Worm (Caenorhabditis elegans) whole organism, L3 larva: ENCODE results near the gene T03E6.8.

Experiments used
- R02D3.7 ChIP-seq: fragments of 150-350 bp; optimal IDR thresholded peaks from 2 replicates; lab custom pipeline; 2014; ENCODE audit warnings: missing biosample characterization, missing genetic modification characterization
- aly-2 ChIP-seq: fragments of 150-350 bp; optimal IDR thresholded peaks from 2 replicates; lab custom pipeline; 2014; ENCODE audit warnings: missing biosample characterization, missing genetic modification characterization
- ama-1 ChIP-seq: fragments of 150-350 bp; optimal IDR thresholded peaks from 2 replicates; lab custom pipeline; 2018
- ceh-82 ChIP-seq: fragments of 150-350 bp; optimal IDR thresholded peaks from 2 replicates; lab custom pipeline; 2014; ENCODE audit warnings: missing biosample characterization, missing genetic modification characterization
- ceh-9 ChIP-seq: sonication (generic microtip); optimal IDR thresholded peaks from 2 replicates; lab custom pipeline; 2018; ENCODE audit warnings: missing biosample characterization, missing genetic modification characterization
- daf-12 ChIP-seq: fragments of 150-350 bp; optimal IDR thresholded peaks from 2 replicates; lab custom pipeline; 2014; ENCODE audit warnings: missing biosample characterization, missing genetic modification reagents, missing genetic modification characterization
- egl-27 ChIP-seq: sonication (generic microtip); optimal IDR thresholded peaks from 4 replicates; lab custom pipeline; 2017; ENCODE audit warnings: missing biosample characterization, missing genetic modification reagents, missing genetic modification characterization
- egl-5 ChIP-seq: fragments of 150-350 bp; optimal IDR thresholded peaks from 2 replicates; lab custom pipeline; 2017; ENCODE audit warnings: missing biosample characterization, missing genetic modification reagents, missing genetic modification characterization, inconsistent platforms
- elt-1 ChIP-seq: fragments of 150-350 bp; optimal IDR thresholded peaks from 2 replicates; lab custom pipeline; 2014; ENCODE audit warnings: missing biosample characterization, missing genetic modification characterization
- elt-2 ChIP-seq: sonication (generic microtip); optimal IDR thresholded peaks from 2 replicates; lab custom pipeline; 2016; ENCODE audit warnings: missing genetic modification reagents, mild to moderate bottlenecking, missing genetic modification characterization, missing compliant biosample characterization
- fkh-10 ChIP-seq: sonication (generic microtip); optimal IDR thresholded peaks from 2 replicates; lab custom pipeline; 2017; ENCODE audit warnings: missing biosample characterization, missing genetic modification reagents, missing genetic modification characterization
- fkh-2 ChIP-seq: fragments of 150-350 bp; optimal IDR thresholded peaks from 2 replicates; lab custom pipeline; 2014; ENCODE audit warnings: missing biosample characterization, missing genetic modification reagents, missing genetic modification characterization
- fos-1 ChIP-seq: fragments of 150-350 bp; optimal IDR thresholded peaks from 2 replicates; lab custom pipeline; 2014; ENCODE audit warnings: missing biosample characterization, missing genetic modification characterization
- jun-1 ChIP-seq: fragments of 150-350 bp; optimal IDR thresholded peaks from 2 replicates; lab custom pipeline; 2014; ENCODE audit warnings: missing biosample characterization, missing genetic modification reagents, missing genetic modification characterization
- lin-15B ChIP-seq: fragments of 150-350 bp; optimal IDR thresholded peaks from 2 replicates; lab custom pipeline; 2014; ENCODE audit warnings: missing biosample characterization, missing genetic modification characterization
- lin-39 ChIP-seq: fragments of 150-350 bp; optimal IDR thresholded peaks from 2 replicates; lab custom pipeline; 2018; ENCODE audit warnings: missing biosample characterization, missing genetic modification reagents, missing genetic modification characterization
- lsy-12 ChIP-seq: sonication (generic microtip); optimal IDR thresholded peaks from 2 replicates; lab custom pipeline; 2016; ENCODE audit warnings: mild to moderate bottlenecking, missing genetic modification characterization, missing compliant biosample characterization
- mdl-1 ChIP-seq: fragments of 150-350 bp; optimal IDR thresholded peaks from 2 replicates; lab custom pipeline; 2014; ENCODE audit warnings: missing biosample characterization, missing genetic modification characterization
- mml-1 ChIP-seq: fragments of 150-350 bp; sonication (generic microtip); optimal IDR thresholded peaks from 3 replicates; lab custom pipeline; 2014; ENCODE audit warnings: missing biosample characterization, missing genetic modification characterization
- nhr-11 ChIP-seq: fragments of 150-350 bp; optimal IDR thresholded peaks from 2 replicates; lab custom pipeline; 2014; ENCODE audit warnings: missing biosample characterization, missing genetic modification characterization
- nhr-23 ChIP-seq: fragments of 150-350 bp; optimal IDR thresholded peaks from 2 replicates; lab custom pipeline; 2014; ENCODE audit warnings: missing biosample characterization, missing genetic modification reagents, missing genetic modification characterization
- nhr-237 ChIP-seq: fragments of 150-350 bp; optimal IDR thresholded peaks from 2 replicates; lab custom pipeline; 2014; ENCODE audit warnings: missing biosample characterization, missing genetic modification characterization
- nhr-25 ChIP-seq: sonication (generic microtip); optimal IDR thresholded peaks from 2 replicates; lab custom pipeline; 2017; ENCODE audit warnings: missing biosample characterization, missing genetic modification characterization
- nhr-28 ChIP-seq: fragments of 150-350 bp; optimal IDR thresholded peaks from 2 replicates; lab custom pipeline; 2014; ENCODE audit warnings: missing biosample characterization, missing genetic modification characterization
- nhr-67 ChIP-seq: fragments of 150-350 bp; optimal IDR thresholded peaks from 2 replicates; lab custom pipeline; 2014; ENCODE audit warnings: missing biosample characterization, missing genetic modification characterization
- nhr-76 ChIP-seq: fragments of 150-350 bp; sonication (generic microtip); optimal IDR thresholded peaks from 5 replicates; lab custom pipeline; 2014; ENCODE audit warnings: missing biosample characterization, missing genetic modification characterization
- nhr-77 ChIP-seq: fragments of 150-350 bp; optimal IDR thresholded peaks from 2 replicates; lab custom pipeline; 2014; ENCODE audit warnings: missing biosample characterization, missing genetic modification characterization
- pha-4 ChIP-seq: fragments of 150-350 bp; optimal IDR thresholded peaks from 2 replicates; lab custom pipeline; 2014; ENCODE audit warnings: missing biosample characterization, missing genetic modification reagents, missing genetic modification characterization
- sea-2 ChIP-seq: fragments of 150-350 bp; sonication (generic microtip); optimal IDR thresholded peaks from 4 replicates; lab custom pipeline; 2014; ENCODE audit warnings: missing biosample characterization, missing genetic modification reagents, missing genetic modification characterization
- snpc-4 ChIP-seq: fragments of 150-350 bp; optimal IDR thresholded peaks from 2 replicates; lab custom pipeline; 2014; ENCODE audit warnings: missing biosample characterization, missing genetic modification characterization
- tbx-2 ChIP-seq: sonication (generic microtip); optimal IDR thresholded peaks from 2 replicates; lab custom pipeline; 2016; ENCODE audit warnings: mild to moderate bottlenecking, missing genetic modification characterization, missing compliant biosample characterization
- unc-39 ChIP-seq: sonication (generic microtip); optimal IDR thresholded peaks from 4 replicates; lab custom pipeline; 2017; ENCODE audit warnings: missing biosample characterization, missing genetic modification characterization
- unc-62 ChIP-seq: fragments of 150-350 bp; sonication (generic microtip); optimal IDR thresholded peaks from 4 replicates; lab custom pipeline; 2014; ENCODE audit warnings: missing biosample characterization, missing genetic modification reagents, missing genetic modification characterization
- zag-1 ChIP-seq: fragments of 150-350 bp; optimal IDR thresholded peaks from 2 replicates; lab custom pipeline; 2014; ENCODE audit warnings: missing biosample characterization, missing genetic modification characterization

T03E6.8 gene

ce11 chrV:16582973-16583372 lies 20.0 kb downstream of the T03E6.8 start, which contains the start of gene str-150:
TSS of gene str-150 (plus strand) at chrV:16583273.
- no peak for TF ChIP-seq jun-1 (tag; lab: Kevin White, UChicago)
- no peak for TF ChIP-seq aly-2 (tag; lab: Kevin White, UChicago)
- TF ChIP-seq, all 47 proteins: peak for 0

- no peak for TF ChIP-seq elt-1
- no peak for TF ChIP-seq nhr-67
- no peak for TF ChIP-seq unc-62
- no peak for TF ChIP-seq nhr-237 (tag; lab: Kevin White, UChicago)
- TF ChIP-seq fkh-2 (tag; lab: Kevin White, UChicago), result no peak
- no peak for TF ChIP-seq mdl-1
- no peak for TF ChIP-seq mml-1 (tag; lab: Kevin White, UChicago)
- TF ChIP-seq unc-39, result no peak
- no peak for TF ChIP-seq nhr-77 (tag; lab: Kevin White, UChicago)
- TF ChIP-seq sea-2 (GFP tag; lab: Kevin White, UChicago), result no peak
- TF ChIP-seq aly-2 (tag; lab: Kevin White, UChicago), result no peak
- TF ChIP-seq pha-4 (tag; lab: Kevin White, UChicago), result no peak
- no peak for TF ChIP-seq nhr-11 (tag; lab: Kevin White, UChicago)
- TF ChIP-seq egl-27 (tag; lab: Kevin White, UChicago), result no peak
- TF ChIP-seq R02D3.7 (tag; lab: Kevin White, UChicago), result no peak
- no peak for TF ChIP-seq nhr-23
- TF ChIP-seq fos-1 (tag; lab: Kevin White, UChicago), result no peak
Observed at ce11 chrV:16581061-16581460, 21.9 kb downstream of the T03E6.8 start.

ce11 chrV:16580424-16580823 lies 22.6 kb downstream of the T03E6.8 start, which contains the start of gene nhr-271:
TSS of gene nhr-271 (minus strand) at chrV:16580524.
- TF ChIP-seq ama-1 (lab: Kevin White, UChicago), result no peak
- TF ChIP-seq elt-1, result no peak
- no peak for TF ChIP-seq egl-27 (tag; lab: Kevin White, UChicago)
- TF ChIP-seq nhr-77 (tag; lab: Kevin White, UChicago), result no peak
- no peak for TF ChIP-seq lin-39 (tag; lab: Kevin White, UChicago)
- TF ChIP-seq zag-1 (tag; lab: Kevin White, UChicago), result no peak
- TF ChIP-seq lin-15B (tag; lab: Kevin White, UChicago), result no peak
- TF ChIP-seq nhr-76, result no peak
- no peak for TF ChIP-seq ceh-9 (tag; lab: Kevin White, UChicago)
- no peak for TF ChIP-seq nhr-25 (tag; lab: Kevin White, UChicago)
- TF ChIP-seq nhr-11 (tag; lab: Kevin White, UChicago), result no peak
- no peak for TF ChIP-seq fkh-2 (tag; lab: Kevin White, UChicago)
- TF ChIP-seq, all 47 proteins: peak for 0

DNA sequence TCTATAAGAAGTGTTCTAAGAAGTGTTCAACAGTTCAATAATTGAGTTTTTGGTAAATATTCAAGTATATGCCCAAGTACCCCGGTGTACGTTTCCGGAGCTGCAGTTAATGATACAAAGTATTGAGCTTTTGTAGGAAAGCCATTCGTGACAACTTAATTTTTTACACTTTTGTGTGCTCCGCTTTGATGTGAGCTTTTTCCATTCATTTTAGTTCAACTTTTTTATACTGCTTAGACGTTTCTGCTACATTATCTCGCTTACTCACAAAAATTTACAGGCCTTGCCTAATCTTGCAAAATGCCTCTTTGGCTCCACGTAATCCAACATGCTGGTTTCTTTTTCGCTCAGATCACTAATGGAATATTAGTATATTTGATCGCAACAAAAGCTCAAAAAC lies 27.1 kb downstream of the T03E6.8 start, which contains the start of gene str-151:
TSS of gene str-151 (plus strand) at position 301 of the 400 bp plus-strand sequence.
- TF ChIP-seq nhr-77 (tag; lab: Kevin White, UChicago) (no peak), R02D3.7 (tag; lab: Kevin White, UChicago) (no peak), tbx-2 (tag; lab: Kevin White, UChicago) (no peak), jun-1 (tag; lab: Kevin White, UChicago) (no peak), daf-12 (tag; lab: Kevin White, UChicago) (no peak), lsy-12 (no peak), fkh-2 (tag; lab: Kevin White, UChicago) (no peak), fkh-10 (GFP tag; lab: Kevin White, UChicago) (no peak)

DNA sequence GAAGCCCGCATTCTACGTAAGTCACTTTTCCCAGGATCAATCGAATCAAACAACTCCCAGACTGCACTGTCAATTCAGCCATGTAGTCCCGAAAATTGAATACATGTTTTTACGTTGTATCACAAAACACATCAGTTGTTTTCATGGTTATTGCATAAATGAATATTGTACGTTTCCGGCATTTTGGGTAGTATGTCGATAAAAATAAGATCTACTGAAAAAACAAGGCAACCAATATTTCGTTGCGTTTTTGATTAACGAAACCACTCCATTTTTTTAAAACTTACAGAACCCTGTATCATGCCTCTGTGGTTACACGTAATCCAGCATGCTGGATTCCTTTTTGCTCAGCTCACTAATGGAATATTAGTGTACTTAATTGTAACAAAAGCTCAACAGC lies 29.8 kb downstream of the T03E6.8 start, which contains the start of gene str-149:
TSS of gene str-149 (plus strand) at position 301 of the 400 bp plus-strand sequence.
- TF ChIP-seq ceh-9 (tag; lab: Kevin White, UChicago) (no peak), ceh-82 (tag; lab: Kevin White, UChicago) (no peak), fos-1 (tag; lab: Kevin White, UChicago) (no peak), unc-62 (no peak), nhr-237 (tag; lab: Kevin White, UChicago) (no peak), fkh-10 (GFP tag; lab: Kevin White, UChicago) (no peak), mml-1 (tag; lab: Kevin White, UChicago) (no peak), egl-27 (tag; lab: Kevin White, UChicago) (no peak)
- TF ChIP-seq, all 47 proteins: peak for 0

DNA sequence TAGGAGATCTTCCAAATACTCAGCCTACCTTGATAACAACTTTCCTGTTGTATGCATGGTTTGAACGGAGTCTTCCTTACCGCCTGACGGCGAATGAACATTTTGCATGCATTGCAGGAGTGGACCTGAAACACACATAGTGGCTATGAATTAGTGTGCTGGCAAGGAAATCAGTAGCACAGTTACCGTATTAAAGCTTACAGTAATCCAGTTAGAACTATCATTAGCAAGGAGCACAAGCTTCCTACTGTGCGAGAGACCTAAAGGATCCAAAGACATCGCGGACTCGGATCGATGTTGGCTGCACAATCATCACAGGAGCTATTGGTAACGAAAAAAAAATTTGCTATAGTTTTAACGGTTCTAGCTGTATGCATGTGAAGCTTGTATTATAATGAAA lies 32.3 kb downstream of the T03E6.8 start, which contains the start of gene nhr-233:
TSS of gene nhr-233 (minus strand) at position 101 of the 400 bp plus-strand sequence.
- TF ChIP-seq nhr-28 (tag; lab: Kevin White, UChicago) (no peak), aly-2 (tag; lab: Kevin White, UChicago) (no peak), egl-5 (tag; lab: Kevin White, UChicago) (no peak), elt-2 (no peak), nhr-11 (tag; lab: Kevin White, UChicago) (no peak), elt-1 (no peak), snpc-4 (tag; lab: Kevin White, UChicago) (no peak)
- TF ChIP-seq, all 47 proteins: peak for 0
